Worm (Caenorhabditis elegans) whole organism, early embryonic: ENCODE data around the gene col-86.

Experiments used
- F13C5.2 ChIP-seq: sonication (generic microtip); optimal IDR thresholded peaks from 2 replicates; lab custom pipeline; 2017; ENCODE audit warnings: mild to moderate bottlenecking, missing genetic modification characterization, inconsistent platforms, missing compliant biosample characterization
- ama-1 ChIP-seq: fragments of 150-350 bp; optimal IDR thresholded peaks from 2 replicates; lab custom pipeline; 2014
- ceh-13 ChIP-seq: fragments of 200-800 bp; sonication (Bioruptor generic); optimal IDR thresholded peaks from 2 replicates; lab custom pipeline; 2018; ENCODE audit warnings: mild to moderate bottlenecking, missing genetic modification characterization, missing compliant biosample characterization
- ceh-36 ChIP-seq: sonication (generic microtip); optimal IDR thresholded peaks from 2 replicates; lab custom pipeline; 2016; ENCODE audit warnings: missing genetic modification characterization, inconsistent platforms, missing compliant biosample characterization
- hmbx-1 ChIP-seq: sonication (generic microtip); optimal IDR thresholded peaks from 2 replicates; lab custom pipeline; 2016; ENCODE audit warnings: mild to moderate bottlenecking, missing genetic modification characterization, missing compliant biosample characterization
- hmg-4 ChIP-seq: fragments of 200-800 bp; sonication (Bioruptor generic); optimal IDR thresholded peaks from 2 replicates; lab custom pipeline; 2018; ENCODE audit warnings: mild to moderate bottlenecking, missing genetic modification characterization, missing compliant biosample characterization
- hnd-1 ChIP-seq: sonication (generic microtip); optimal IDR thresholded peaks from 2 replicates; lab custom pipeline; 2016; ENCODE audit warnings: missing genetic modification characterization, missing compliant biosample characterization
- sea-1 ChIP-seq: fragments of 200-800 bp; sonication (Bioruptor generic); conservative IDR thresholded peaks from 2 replicates; pipeline ENCODE4 v1.3.6; 2022; ENCODE audit warnings: missing genetic modification characterization, missing compliant biosample characterization
- tbx-37 ChIP-seq: fragments of 200-800 bp; sonication (Bioruptor generic); conservative IDR thresholded peaks from 2 replicates; pipeline ENCODE4 v1.3.6; 2022; ENCODE audit warnings: missing genetic modification reagents, missing genetic modification characterization, missing compliant biosample characterization

DNA sequence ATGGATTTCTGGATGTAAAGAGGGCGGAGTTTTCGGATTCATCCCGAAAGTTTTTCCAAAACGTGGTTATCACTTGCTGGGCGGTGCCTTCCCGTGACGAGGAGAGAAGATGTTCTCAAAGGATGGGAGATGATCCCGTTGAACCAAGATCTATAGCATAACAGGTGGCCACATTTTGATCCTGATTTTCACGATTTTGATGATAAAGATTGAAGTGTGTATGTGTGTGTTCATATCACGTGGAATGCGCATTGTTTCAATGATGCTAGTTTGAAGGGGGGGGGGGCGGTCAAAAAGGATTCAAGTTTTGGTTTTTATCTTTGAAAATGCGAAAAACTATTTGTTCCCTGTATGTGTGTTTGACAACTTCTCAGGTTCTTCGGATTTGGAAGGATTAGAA is 47.1 kb upstream of the col-86 start, which contains the start of gene mltn-1:
- TF ChIP-seq tbx-37 (GFP tag; lab: Robert Waterston, UW) (no peak), hmg-4 (GFP tag; lab: Kevin White, UChicago) (no peak), F13C5.2 (tag; lab: Kevin White, UChicago) (no peak), hnd-1 (tag; lab: Kevin White, UChicago) (no peak), ama-1 (lab: Kevin White, UChicago) (no peak), sea-1 (GFP tag; lab: Robert Waterston, UW) (no peak), ceh-13 (GFP tag; lab: Kevin White, UChicago) (no peak), ceh-36 (tag; lab: Kevin White, UChicago) (no peak), hmbx-1 (tag; lab: Kevin White, UChicago) (no peak)
